Fruit fly (Drosophila melanogaster): ENCODE measurements around the gene CG44815.

Gene CG44815

dm6 chrX:9446162-9446561, at the start of gene CG44815:
Gene CG44815 (minus strand): TSS chrX:9446212.
- TF ChIP-seq h (optimal IDR thresholded peaks at IDR 0.05) (no peak), Myc (optimal IDR thresholded peaks at IDR 0.05) (no peak), ttk (optimal IDR thresholded peaks at IDR 0.05) (no peak), psq (optimal IDR thresholded peaks at IDR 0.05) (no peak), Sin3A (optimal IDR thresholded peaks at IDR 0.05) (no peak), insv (optimal IDR thresholded peaks at IDR 0.05) (no peak)

dm6 chrX:9494103-9494502, 48.1 kb upstream of the CG44815 start:
- no peak for TF ChIP-seq h (optimal IDR thresholded peaks at IDR 0.05)
- no peak for TF ChIP-seq Sin3A (optimal IDR thresholded peaks at IDR 0.05)
- no peak for TF ChIP-seq ttk (optimal IDR thresholded peaks at IDR 0.05)
- TF ChIP-seq Myc (optimal IDR thresholded peaks at IDR 0.05) = no peak
- TF ChIP-seq psq (optimal IDR thresholded peaks at IDR 0.05) = no peak
- TF ChIP-seq insv (optimal IDR thresholded peaks at IDR 0.05) = no peak

dm6 chrX:9486802-9487201, 40.8 kb upstream of the CG44815 start:
- TF ChIP-seq Sin3A (optimal IDR thresholded peaks at IDR 0.05) (no peak), Myc (optimal IDR thresholded peaks at IDR 0.05) (no peak), ttk (optimal IDR thresholded peaks at IDR 0.05) (no peak), h (optimal IDR thresholded peaks at IDR 0.05) (no peak), psq (optimal IDR thresholded peaks at IDR 0.05) (no peak), insv (optimal IDR thresholded peaks at IDR 0.05) (no peak)

- TF ChIP-seq Myc (optimal IDR thresholded peaks at IDR 0.05) (no peak), ttk (optimal IDR thresholded peaks at IDR 0.05) (no peak), psq (optimal IDR thresholded peaks at IDR 0.05) (no peak), insv (optimal IDR thresholded peaks at IDR 0.05) (no peak), h (optimal IDR thresholded peaks at IDR 0.05) (no peak), Sin3A (optimal IDR thresholded peaks at IDR 0.05) (no peak)
Observed at dm6 chrX:9485899-9486298, 39.9 kb upstream of the CG44815 start.

- TF ChIP-seq psq (optimal IDR thresholded peaks at IDR 0.05) = no peak
- no peak for TF ChIP-seq h (optimal IDR thresholded peaks at IDR 0.05)
- no peak for TF ChIP-seq insv (optimal IDR thresholded peaks at IDR 0.05)
- no peak for TF ChIP-seq Sin3A (optimal IDR thresholded peaks at IDR 0.05)
- TF ChIP-seq ttk (optimal IDR thresholded peaks at IDR 0.05) = no peak
- TF ChIP-seq Myc (optimal IDR thresholded peaks at IDR 0.05) = no peak
Observed at dm6 chrX:9485175-9485574, 39.2 kb upstream of the CG44815 start.

- TF ChIP-seq insv (optimal IDR thresholded peaks at IDR 0.05) = no peak
- TF ChIP-seq Myc (optimal IDR thresholded peaks at IDR 0.05) = no peak
Observed at dm6 chrX:9483613-9484012, 37.6 kb upstream of the CG44815 start.

dm6 chrX:9478756-9479155, 32.7 kb upstream of the CG44815 start:
- TF ChIP-seq ttk (optimal IDR thresholded peaks at IDR 0.05) = no peak
- TF ChIP-seq insv (optimal IDR thresholded peaks at IDR 0.05) = no peak
- TF ChIP-seq Sin3A (optimal IDR thresholded peaks at IDR 0.05) = no peak
- no peak for TF ChIP-seq psq (optimal IDR thresholded peaks at IDR 0.05)
- no peak for TF ChIP-seq h (optimal IDR thresholded peaks at IDR 0.05)
- TF ChIP-seq Myc (optimal IDR thresholded peaks at IDR 0.05) = no peak

- TF ChIP-seq Sin3A (optimal IDR thresholded peaks at IDR 0.05) (no peak), h (optimal IDR thresholded peaks at IDR 0.05) (no peak), ttk (optimal IDR thresholded peaks at IDR 0.05) (no peak), insv (optimal IDR thresholded peaks at IDR 0.05) (no peak), psq (optimal IDR thresholded peaks at IDR 0.05) (no peak), Myc (optimal IDR thresholded peaks at IDR 0.05) (no peak)
Observed at dm6 chrX:9476908-9477307, 30.9 kb upstream of the CG44815 start.

- no peak for TF ChIP-seq psq (optimal IDR thresholded peaks at IDR 0.05)
- no peak for TF ChIP-seq Myc (optimal IDR thresholded peaks at IDR 0.05)
- TF ChIP-seq ttk (optimal IDR thresholded peaks at IDR 0.05) = no peak
Observed at dm6 chrX:9474115-9474514, 28.1 kb upstream of the CG44815 start.

dm6 chrX:9468285-9468684, 22.3 kb upstream of the CG44815 start:
- TF ChIP-seq psq (optimal IDR thresholded peaks at IDR 0.05) = no peak

dm6 chrX:9467656-9468055, 21.6 kb upstream of the CG44815 start:
- TF ChIP-seq ttk (optimal IDR thresholded peaks at IDR 0.05) (no peak), Myc (optimal IDR thresholded peaks at IDR 0.05) (no peak), insv (optimal IDR thresholded peaks at IDR 0.05) (no peak), h (optimal IDR thresholded peaks at IDR 0.05) (no peak), Sin3A (optimal IDR thresholded peaks at IDR 0.05) (no peak), psq (optimal IDR thresholded peaks at IDR 0.05) (no peak)

- TF ChIP-seq psq (optimal IDR thresholded peaks at IDR 0.05) = no peak
Observed at dm6 chrX:9467066-9467465, 21.1 kb upstream of the CG44815 start.

dm6 chrX:9466579-9466995, 20.6 kb upstream of the CG44815 start:
- no peak for TF ChIP-seq psq (optimal IDR thresholded peaks at IDR 0.05)
- TF ChIP-seq h (optimal IDR thresholded peaks at IDR 0.05) = no peak
- no peak for TF ChIP-seq Sin3A (optimal IDR thresholded peaks at IDR 0.05)
- TF ChIP-seq insv (optimal IDR thresholded peaks at IDR 0.05) = no peak
- no peak for TF ChIP-seq Myc (optimal IDR thresholded peaks at IDR 0.05)
- no peak for TF ChIP-seq ttk (optimal IDR thresholded peaks at IDR 0.05)

dm6 chrX:9466150-9466549, 20.1 kb upstream of the CG44815 start:
- TF ChIP-seq ttk (optimal IDR thresholded peaks at IDR 0.05) (no peak), Sin3A (optimal IDR thresholded peaks at IDR 0.05) (no peak), Myc (optimal IDR thresholded peaks at IDR 0.05) (no peak), psq (optimal IDR thresholded peaks at IDR 0.05) (no peak), insv (optimal IDR thresholded peaks at IDR 0.05) (no peak), h (optimal IDR thresholded peaks at IDR 0.05) (no peak)
